Worm (Caenorhabditis elegans) whole organism, L4/young adult: ENCODE results near the gene mrpl-44.

ENCODE experiments used
- W03F9.2 ChIP-seq: fragments of 150-350 bp; optimal IDR thresholded peaks from 2 replicates; lab custom pipeline; 2014; ENCODE audit warnings: missing biosample characterization, missing genetic modification characterization
- him-1 ChIP-seq: sonication (generic microtip); optimal IDR thresholded peaks from 2 replicates; lab custom pipeline; 2016; ENCODE audit warnings: missing genotype, missing genetic modification reagents, missing genetic modification characterization, missing compliant biosample characterization

DNA sequence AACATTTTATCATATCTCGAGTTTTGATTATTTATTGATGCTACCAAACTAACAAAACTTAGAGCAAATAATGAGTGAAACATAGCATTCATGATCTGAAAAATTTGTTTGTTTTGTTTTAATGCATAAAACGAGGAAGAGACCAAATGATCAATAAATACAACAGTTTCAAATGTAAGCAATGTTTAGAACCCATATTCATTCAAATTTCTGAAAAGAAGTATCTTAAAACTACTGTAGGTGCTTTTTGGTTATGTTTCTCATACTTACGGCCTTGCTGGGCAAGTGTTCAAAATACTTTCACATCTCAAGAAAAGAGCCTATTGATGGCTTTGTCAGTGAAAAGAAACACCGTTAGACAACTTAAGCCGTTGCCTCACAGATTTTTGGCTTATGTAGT lies 11.5 kb downstream of the mrpl-44 start, which contains the start of gene F02A9.1:
- TF ChIP-seq him-1 (tag; lab: Kevin White, UChicago) (no peak), W03F9.2 (no peak)
